Worm (Caenorhabditis elegans) whole organism, early embryonic: Measurements from ENCODE around the gene gex-3.

Experiments
- aly-1 ChIP-seq: sonication (generic microtip); optimal IDR thresholded peaks from 2 replicates; lab custom pipeline; 2016; ENCODE audit warnings: missing genetic modification characterization, missing compliant biosample characterization
- pes-1 ChIP-seq: fragments of 200-800 bp; sonication (Bioruptor generic); IDR thresholded peaks from 2 replicates; pipeline ENCODE4 v1.3.6; 2022; ENCODE audit warnings: missing genetic modification reagents, missing genetic modification characterization, missing compliant biosample characterization
- tbx-37 ChIP-seq: fragments of 200-800 bp; sonication (Bioruptor generic); conservative IDR thresholded peaks from 2 replicates; pipeline ENCODE4 v1.3.6; 2022; ENCODE audit warnings: missing genetic modification reagents, missing genetic modification characterization, missing compliant biosample characterization
- tra-4 ChIP-seq: sonication (generic microtip); optimal IDR thresholded peaks from 2 replicates; lab custom pipeline; 2017; ENCODE audit warnings: missing genetic modification characterization, missing compliant biosample characterization

DNA sequence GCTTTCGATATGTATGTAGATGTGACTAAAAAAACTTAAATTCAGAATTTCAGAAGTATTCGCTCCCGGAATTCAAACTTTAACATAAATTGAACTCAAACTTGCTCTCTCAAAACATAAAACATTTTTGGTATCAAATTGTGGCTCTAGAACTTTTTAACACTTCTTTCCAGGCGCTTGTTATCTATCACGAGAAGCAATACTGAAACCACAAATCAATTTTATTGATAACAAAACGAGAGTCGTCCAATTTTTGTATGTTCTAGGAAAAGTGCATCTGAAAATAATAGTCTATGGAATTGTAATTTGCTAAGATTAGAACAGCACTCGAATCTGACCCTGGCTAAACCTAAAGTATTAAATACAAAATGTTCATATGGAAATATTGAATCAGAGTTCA is 25.3 kb upstream of the gex-3 start:
- TF ChIP-seq tra-4: no peak
- TF ChIP-seq aly-1: no peak
- no peak for TF ChIP-seq pes-1 (GFP tag; lab: Robert Waterston, UW)
- TF ChIP-seq tbx-37: no peak
